Worm (Caenorhabditis elegans) whole organism, L4/young adult: ENCODE measurements around the gene arrd-13.

Experiments
- W03F9.2 ChIP-seq: fragments of 150-350 bp; optimal IDR thresholded peaks from 2 replicates; lab custom pipeline; 2014; ENCODE audit warnings: missing biosample characterization, missing genetic modification characterization
- dao-5 ChIP-seq: sonication (generic microtip); optimal IDR thresholded peaks from 2 replicates; lab custom pipeline; 2016; ENCODE audit warnings: missing genotype, missing genetic modification characterization, moderate library complexity, missing compliant biosample characterization
- him-1 ChIP-seq: sonication (generic microtip); optimal IDR thresholded peaks from 2 replicates; lab custom pipeline; 2016; ENCODE audit warnings: missing genotype, missing genetic modification reagents, missing genetic modification characterization, missing compliant biosample characterization

Gene arrd-13

DNA sequence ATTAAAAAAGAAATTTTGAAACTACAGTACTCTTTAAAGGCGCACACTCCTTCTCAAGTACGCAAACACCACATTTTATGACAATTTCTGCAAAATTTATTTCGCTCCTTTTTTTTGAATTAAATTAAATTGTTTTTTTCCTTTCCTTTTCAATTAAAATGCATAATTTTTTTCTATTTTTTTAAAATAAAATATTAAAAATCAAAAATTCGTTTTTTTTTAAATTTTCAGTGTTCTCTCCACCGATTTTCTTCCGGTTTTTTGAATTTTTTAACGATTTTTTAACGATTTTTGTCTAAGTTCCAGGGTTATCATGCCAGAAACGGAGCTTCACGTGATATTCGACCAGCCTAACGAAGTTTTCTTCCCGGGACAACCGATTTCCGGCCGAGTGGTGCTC, at the start of gene arrd-13:
TSS of gene arrd-13 (plus strand) at position 301 of the 400 bp plus-strand sequence.
- TF ChIP-seq him-1 (tag; lab: Kevin White, UChicago) = no peak
- no peak for TF ChIP-seq W03F9.2 (tag; lab: Kevin White, UChicago)
- no peak for TF ChIP-seq dao-5 (tag; lab: Kevin White, UChicago)

DNA sequence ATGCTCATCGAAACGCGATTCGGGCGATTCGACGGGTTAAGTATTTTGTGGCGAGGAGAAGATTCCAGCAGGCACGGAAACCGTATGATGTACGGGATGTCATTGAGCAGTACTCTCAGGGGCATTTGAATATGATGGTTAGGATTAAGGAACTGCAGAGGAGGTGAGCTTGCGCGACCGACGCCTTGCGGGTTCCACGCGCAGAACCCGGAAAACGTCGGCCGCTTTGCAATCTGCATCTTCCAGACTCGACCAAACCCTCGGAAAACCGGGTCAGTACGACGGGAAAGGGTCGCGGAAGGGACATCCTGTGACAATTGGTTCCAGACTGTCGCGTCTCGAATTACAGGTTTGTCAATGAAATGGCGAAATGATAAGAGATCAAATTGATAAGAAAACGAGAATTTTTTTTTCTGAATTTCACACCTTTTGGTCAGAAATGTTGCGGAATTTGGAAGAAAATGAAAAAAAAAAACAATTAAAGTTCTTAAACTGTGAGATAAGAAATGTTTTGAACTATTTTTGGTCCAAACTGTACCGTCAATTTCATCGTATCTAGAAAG, 46.6 kb upstream of the arrd-13 start:
- TF ChIP-seq W03F9.2 (tag; lab: Kevin White, UChicago) (no peak), him-1 (tag; lab: Kevin White, UChicago) (no peak), dao-5 (tag; lab: Kevin White, UChicago) (no peak)

DNA sequence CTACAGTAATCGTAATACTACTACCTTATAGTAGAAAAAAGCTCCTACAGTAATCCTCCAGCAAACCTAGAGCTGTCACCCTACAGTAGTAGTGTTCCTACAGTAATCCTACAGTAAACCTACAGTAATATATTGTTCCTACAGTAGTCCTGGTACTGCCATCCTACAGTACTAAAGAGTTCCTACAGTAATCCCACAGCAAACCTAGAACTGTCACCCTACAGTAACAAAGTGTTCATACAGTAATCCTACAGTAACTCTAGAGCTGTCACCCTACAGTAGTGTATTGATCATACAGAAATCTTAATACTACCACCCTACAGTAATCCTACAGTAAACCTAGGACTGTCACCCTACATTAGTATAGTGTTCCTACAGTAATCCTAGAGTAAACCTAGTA, 45.0 kb upstream of the arrd-13 start:
- no peak for TF ChIP-seq him-1 (tag; lab: Kevin White, UChicago)

DNA sequence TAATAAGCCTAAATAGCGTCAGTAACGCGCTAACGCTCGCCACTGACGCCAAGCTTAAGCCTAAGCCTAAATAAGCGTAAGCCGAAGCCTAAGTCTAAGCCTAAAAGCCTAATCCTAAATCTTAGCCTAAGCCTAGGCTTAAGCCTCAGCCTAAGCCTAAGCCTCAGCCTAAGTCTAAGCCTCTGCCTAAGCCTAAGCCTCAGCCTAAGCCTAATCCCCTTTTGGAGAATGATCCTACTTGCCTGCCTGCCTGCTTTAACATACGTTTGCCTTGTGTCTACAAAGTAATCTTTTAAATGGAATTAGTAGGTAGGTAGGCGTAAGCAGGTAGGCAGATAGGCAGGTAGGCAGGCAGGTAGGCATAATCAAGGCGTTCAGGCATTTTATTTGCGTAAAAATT, 42.9 kb upstream of the arrd-13 start:
- no peak for TF ChIP-seq dao-5 (tag; lab: Kevin White, UChicago)
- TF ChIP-seq him-1 (tag; lab: Kevin White, UChicago) = no peak
- TF ChIP-seq W03F9.2 (tag; lab: Kevin White, UChicago) = no peak

DNA sequence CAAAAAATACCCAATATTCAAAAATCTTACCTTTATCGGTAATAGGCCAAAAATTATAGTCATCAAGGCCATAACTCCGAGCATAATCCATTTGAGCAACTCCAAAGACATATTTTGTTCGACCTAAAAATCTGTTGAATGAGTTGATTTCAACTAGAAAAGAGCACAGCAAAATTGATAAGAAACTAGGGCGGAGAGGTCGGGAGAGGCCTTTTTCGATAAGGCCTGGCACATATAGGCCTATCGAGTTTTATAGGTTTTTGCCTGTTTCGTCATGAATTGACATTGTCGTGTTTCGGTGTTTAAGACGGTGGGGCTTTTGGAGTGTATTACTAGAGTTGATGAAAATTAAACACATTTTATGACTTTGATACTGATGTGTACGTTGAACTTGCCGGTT, 42.5 kb upstream of the arrd-13 start, which contains the start of gene zipt-2.3:
TSS of gene zipt-2.3 (minus strand) at position 147 of the 400 bp plus-strand sequence.
- TF ChIP-seq dao-5 (tag; lab: Kevin White, UChicago) = no peak
- no peak for TF ChIP-seq him-1 (tag; lab: Kevin White, UChicago)
- TF ChIP-seq W03F9.2 (tag; lab: Kevin White, UChicago) = no peak

DNA sequence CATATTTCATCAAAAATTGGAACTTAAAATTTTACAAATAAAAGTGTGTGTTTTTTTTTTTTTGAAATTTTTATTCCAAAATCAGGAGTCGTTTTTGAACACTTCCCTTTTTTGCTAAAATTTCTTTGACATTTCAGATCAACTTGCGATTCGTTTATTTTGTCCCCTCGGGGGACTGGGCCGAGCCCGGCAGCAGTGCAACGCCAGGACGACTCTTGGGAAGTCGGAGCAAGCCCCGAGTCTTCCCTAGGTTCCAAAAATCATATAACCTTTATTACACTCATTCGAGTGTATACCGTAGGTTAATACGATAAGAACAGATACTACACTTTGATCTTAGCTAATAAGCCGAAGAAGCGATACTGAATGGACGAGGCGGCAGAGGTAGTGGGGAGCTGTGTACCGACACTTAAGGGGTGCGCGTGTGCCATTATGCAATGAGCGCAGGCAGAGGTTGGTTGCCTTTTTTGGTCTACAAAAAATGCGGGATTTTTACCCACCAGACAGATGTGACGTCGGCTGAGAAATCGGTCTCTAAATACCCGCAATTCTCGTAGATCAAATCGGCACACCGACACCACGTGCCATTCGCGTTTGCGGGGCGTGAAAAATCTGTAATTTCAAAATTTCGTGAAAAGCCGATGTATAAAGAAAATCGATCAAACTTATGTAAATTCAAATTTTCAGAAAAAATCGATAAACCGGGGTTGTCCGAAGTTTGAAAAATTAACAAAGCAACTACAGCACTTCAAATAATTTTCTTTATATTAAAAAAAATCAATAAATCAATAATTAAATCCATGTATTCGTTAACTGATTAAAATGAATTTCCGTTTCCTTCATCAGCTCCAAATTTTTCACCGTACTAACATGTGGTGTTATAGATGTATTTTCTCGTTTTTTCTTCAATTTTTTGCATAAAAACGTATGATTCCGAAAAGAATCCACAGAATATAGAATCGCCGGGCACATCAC, 40.5 kb upstream of the arrd-13 start:
- no peak for TF ChIP-seq him-1 (tag; lab: Kevin White, UChicago)
- TF ChIP-seq W03F9.2 (tag; lab: Kevin White, UChicago) = no peak
- no peak for TF ChIP-seq dao-5 (tag; lab: Kevin White, UChicago)

DNA sequence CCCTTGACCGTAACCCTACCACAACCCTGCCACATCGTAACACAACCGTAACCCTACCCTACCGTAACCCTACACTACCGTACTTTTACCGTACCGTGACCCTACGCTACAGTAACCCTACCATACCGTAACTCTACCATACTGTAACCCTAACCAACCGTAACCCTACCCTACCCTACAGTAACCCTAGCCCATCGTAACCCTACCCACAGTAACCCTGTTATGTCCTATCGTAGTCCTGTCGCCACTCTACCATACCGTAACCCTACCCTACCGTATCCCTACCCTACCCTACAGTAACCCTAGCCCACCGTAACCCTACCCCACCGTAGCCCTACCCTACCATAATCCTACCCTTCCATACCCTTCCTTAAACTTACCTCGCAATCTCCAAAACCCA, 37.6 kb upstream of the arrd-13 start:
- TF ChIP-seq W03F9.2 (tag; lab: Kevin White, UChicago) (no peak), him-1 (tag; lab: Kevin White, UChicago) (no peak), dao-5 (tag; lab: Kevin White, UChicago) (no peak)

DNA sequence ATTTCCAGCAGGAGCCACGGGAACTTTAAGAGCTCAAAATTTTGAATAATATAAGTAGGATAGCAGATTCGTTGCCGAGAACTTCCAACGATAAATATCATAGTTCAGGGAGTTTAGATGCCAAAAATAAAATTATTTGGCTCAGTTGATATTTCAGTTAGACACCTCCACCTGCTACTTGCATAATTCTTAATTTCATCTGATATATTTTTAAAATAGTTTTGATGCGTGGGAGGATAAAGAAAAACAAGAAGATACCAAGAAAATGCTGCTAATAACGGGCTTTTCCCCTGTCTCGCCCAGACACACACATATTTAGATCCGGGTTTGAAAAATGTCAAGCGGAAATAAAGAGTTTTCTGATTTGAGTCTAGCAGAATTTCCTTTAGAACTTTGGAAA, 37.0 kb upstream of the arrd-13 start, which contains the start of gene sre-46:
TSS of gene sre-46 (minus strand) at position 101 of the 400 bp plus-strand sequence.
- TF ChIP-seq dao-5 (tag; lab: Kevin White, UChicago) (no peak), W03F9.2 (tag; lab: Kevin White, UChicago) (no peak), him-1 (tag; lab: Kevin White, UChicago) (no peak)

DNA sequence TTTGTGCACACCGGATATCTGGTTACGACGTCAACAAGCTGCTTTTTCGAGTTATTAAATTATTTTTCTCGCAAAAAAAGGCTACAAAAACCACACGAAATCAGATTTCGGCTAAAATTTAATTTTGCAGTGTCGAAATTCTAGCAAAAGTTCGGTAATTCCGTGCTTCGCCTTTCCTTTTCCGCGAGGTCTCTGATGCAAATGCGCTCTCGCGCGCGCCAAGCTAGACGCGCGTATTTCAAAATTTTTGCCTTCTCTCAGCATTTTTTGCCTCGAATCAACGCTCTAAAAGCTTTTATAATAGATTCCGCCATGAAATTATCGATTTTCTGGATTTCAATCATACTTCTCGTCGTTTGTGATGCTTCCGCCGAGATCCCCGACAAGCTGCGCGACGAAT, 35.4 kb upstream of the arrd-13 start, which contains the start of gene Y54G9A.5:
TSS of gene Y54G9A.5 (plus strand) at position 245 of the 400 bp plus-strand sequence.
- TF ChIP-seq W03F9.2 (tag; lab: Kevin White, UChicago) (no peak), dao-5 (tag; lab: Kevin White, UChicago) (no peak), him-1 (tag; lab: Kevin White, UChicago) (no peak)

DNA sequence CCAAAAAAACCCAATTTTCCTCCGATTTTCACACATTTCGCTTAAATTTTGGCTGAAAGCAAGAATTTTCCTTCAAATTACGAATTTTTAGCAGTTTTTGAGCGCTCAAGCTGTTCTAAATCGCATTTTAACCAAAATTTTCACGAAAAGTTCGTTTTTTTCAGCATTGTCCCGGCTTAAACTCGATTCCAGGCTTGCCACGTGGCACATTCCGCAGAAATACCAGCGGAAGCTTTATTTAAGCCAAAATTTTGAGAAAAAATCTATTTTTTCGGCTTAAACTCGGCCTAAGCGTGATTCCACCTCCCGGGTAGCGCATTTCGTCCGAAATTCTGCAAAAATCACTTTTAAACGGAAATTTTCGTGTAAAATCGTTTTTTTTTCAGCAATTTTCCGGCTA, 34.5 kb upstream of the arrd-13 start:
- no peak for TF ChIP-seq him-1 (tag; lab: Kevin White, UChicago)
- TF ChIP-seq W03F9.2 (tag; lab: Kevin White, UChicago) = no peak
- TF ChIP-seq dao-5 (tag; lab: Kevin White, UChicago) = no peak

DNA sequence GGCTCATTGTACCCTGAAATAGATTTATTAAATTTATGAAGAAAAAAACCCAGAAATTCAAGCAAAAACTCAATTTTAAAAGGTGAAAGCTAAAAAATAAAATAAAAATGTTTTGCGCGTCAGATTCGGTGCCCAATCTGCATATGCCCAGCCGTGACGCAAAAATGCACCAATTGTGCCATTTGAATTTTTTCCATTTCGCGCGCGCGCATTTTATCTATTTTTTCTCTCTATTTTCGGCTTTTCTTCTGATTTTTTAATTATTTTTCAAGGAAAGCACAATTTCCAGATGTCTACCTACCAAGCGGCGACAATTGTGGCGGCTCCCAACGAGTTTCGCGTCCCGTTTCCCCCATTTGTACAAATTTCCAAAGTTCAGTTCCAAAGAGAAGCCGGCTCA, 32.4 kb upstream of the arrd-13 start, which contains the start of the genes Y54G9A.7 and bub-3:
TSS of gene Y54G9A.7 (minus strand) at position 7 of the 400 bp plus-strand sequence.
TSS of gene bub-3 (plus strand) at position 270 of the 400 bp plus-strand sequence.
- TF ChIP-seq him-1 (tag; lab: Kevin White, UChicago) = no peak
- no peak for TF ChIP-seq W03F9.2 (tag; lab: Kevin White, UChicago)
- TF ChIP-seq dao-5 (tag; lab: Kevin White, UChicago) = no peak

DNA sequence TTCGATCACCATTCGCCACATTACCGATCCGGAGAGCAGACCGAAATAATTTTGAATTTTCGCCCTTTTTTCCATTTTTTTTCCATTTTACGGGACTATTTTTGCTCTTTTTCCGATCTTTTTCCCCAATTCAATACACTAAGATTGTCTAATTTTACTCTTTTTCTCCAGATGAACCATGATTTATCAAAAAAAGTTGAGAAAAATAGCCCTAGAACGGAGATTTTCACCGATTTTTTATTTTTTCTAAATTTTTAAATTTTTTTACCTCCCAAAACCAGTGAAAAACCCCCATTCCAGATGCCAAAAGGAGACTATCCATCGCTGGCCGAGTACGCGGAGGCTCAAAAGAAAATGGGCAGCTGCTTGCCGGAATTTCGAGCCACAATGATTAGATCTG, 28.8 kb upstream of the arrd-13 start, which contains the start of gene Y54G9A.9:
TSS of gene Y54G9A.9 (plus strand) at position 301 of the 400 bp plus-strand sequence.
- TF ChIP-seq W03F9.2 (tag; lab: Kevin White, UChicago) (no peak), him-1 (tag; lab: Kevin White, UChicago) (no peak), dao-5 (tag; lab: Kevin White, UChicago) (no peak)

DNA sequence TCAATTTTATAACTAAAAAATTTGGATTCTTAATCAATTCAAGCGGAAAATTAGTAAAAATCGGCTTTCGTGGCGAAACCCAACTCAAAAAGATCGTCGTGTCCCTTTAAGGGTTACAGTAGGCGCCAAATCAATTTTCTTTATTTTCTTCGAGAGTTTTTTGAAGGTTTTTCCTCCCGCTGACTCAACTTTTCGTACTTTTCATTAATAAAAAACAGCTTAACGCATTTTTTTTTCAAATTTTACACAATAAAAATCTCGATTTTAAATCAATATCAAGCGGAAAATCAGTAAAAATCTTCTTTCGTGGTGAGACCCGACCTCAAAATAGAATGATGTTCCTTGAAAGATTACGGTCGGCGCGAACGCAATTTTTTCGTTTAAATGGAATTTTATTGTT, 26.1 kb upstream of the arrd-13 start:
- TF ChIP-seq him-1 (tag; lab: Kevin White, UChicago) = no peak
- TF ChIP-seq W03F9.2 (tag; lab: Kevin White, UChicago) = peak; percentile 13
